Worm (Caenorhabditis elegans) whole organism, young adult: Measurements from ENCODE around the gene elmd-1.

Experiments used
- C17E4.6 ChIP-seq: fragments of 200-800 bp; sonication (Bioruptor generic); IDR thresholded peaks from 2 replicates; pipeline ENCODE4 v1.3.6; 2022; ENCODE audit warnings: missing genetic modification reagents, missing genetic modification characterization, missing compliant biosample characterization
- D2030.7 ChIP-seq: fragments of 200-800 bp; sonication (Bioruptor generic); IDR thresholded peaks from 2 replicates; pipeline ENCODE4 v1.3.6; 2022; ENCODE audit warnings: missing genetic modification reagents, missing genetic modification characterization, missing compliant biosample characterization
- F22D6.2 ChIP-seq: sonication (generic microtip); optimal IDR thresholded peaks from 2 replicates; lab custom pipeline; 2016; ENCODE audit warnings: mild to moderate bottlenecking, missing genetic modification characterization, missing compliant biosample characterization
- F33H1.4 ChIP-seq: fragments of 200-800 bp; sonication (Bioruptor generic); IDR thresholded peaks from 2 replicates; pipeline ENCODE4 v1.3.6; 2022; ENCODE audit warnings: missing genetic modification reagents, missing genetic modification characterization, missing compliant biosample characterization
- F49E8.2 ChIP-seq: sonication (generic microtip); optimal IDR thresholded peaks from 3 replicates; lab custom pipeline; 2017; ENCODE audit warnings: missing genetic modification characterization, mild to moderate bottlenecking, missing compliant biosample characterization, antibody characterized with exemption, moderate library complexity; ENCODE audit not compliant: insufficient read depth
- F52B5.7 ChIP-seq: sonication (generic microtip); optimal IDR thresholded peaks from 2 replicates; lab custom pipeline; 2016; ENCODE audit warnings: mild to moderate bottlenecking, missing genetic modification characterization, missing compliant biosample characterization
- K11D2.4 ChIP-seq: fragments of 200-800 bp; sonication (Bioruptor generic); IDR thresholded peaks from 2 replicates; pipeline ENCODE4 v1.3.6; 2022; ENCODE audit warnings: missing genetic modification reagents, missing genetic modification characterization, missing compliant biosample characterization
- K12H6.12 ChIP-seq: fragments of 200-800 bp; sonication (Bioruptor generic); optimal IDR thresholded peaks from 2 replicates; lab custom pipeline; 2018; ENCODE audit warnings: mild to moderate bottlenecking, missing genetic modification characterization, missing compliant biosample characterization
- Y95B8A.8 ChIP-seq: fragments of 200-800 bp; sonication (Bioruptor generic); IDR thresholded peaks from 2 replicates; pipeline ENCODE4 v1.3.6; 2022; ENCODE audit warnings: missing genetic modification reagents, missing genetic modification characterization, missing compliant biosample characterization
- ama-1 ChIP-seq, 3 experiments: fragments of 150-350 bp in 1 of 3; sonication (generic microtip) in 2 of 3; optimal IDR thresholded peaks; 2 replicates each; lab custom pipeline; 2014 to 2018; ENCODE audit warnings: missing biosample characterization in 2 of 3, missing genetic modification characterization in 2 of 3, missing genetic modification reagents in 2 of 3
- athp-1 ChIP-seq: sonication (generic microtip); optimal IDR thresholded peaks from 2 replicates; lab custom pipeline; 2017; ENCODE audit warnings: mild to moderate bottlenecking, missing genetic modification characterization, missing compliant biosample characterization
- attf-6 ChIP-seq: fragments of 200-800 bp; sonication (Bioruptor generic); IDR thresholded peaks from 2 replicates; pipeline ENCODE4 v1.3.6; 2022; ENCODE audit warnings: missing genetic modification reagents, missing genetic modification characterization, missing compliant biosample characterization
- bed-1 ChIP-seq: fragments of 200-800 bp; sonication (Bioruptor generic); IDR thresholded peaks from 2 replicates; pipeline ENCODE4 v1.3.6; 2022; ENCODE audit warnings: missing genetic modification reagents, missing genetic modification characterization, missing compliant biosample characterization
- bed-2 ChIP-seq: fragments of 200-800 bp; sonication (Bioruptor generic); IDR thresholded peaks from 2 replicates; pipeline ENCODE4 v1.3.6; 2022; ENCODE audit warnings: missing genetic modification reagents, missing genetic modification characterization, missing compliant biosample characterization
- ccch-3 ChIP-seq: fragments of 200-800 bp; sonication (Bioruptor generic); optimal IDR thresholded peaks from 2 replicates; lab custom pipeline; 2018; ENCODE audit warnings: mild to moderate bottlenecking, missing genetic modification characterization, missing compliant biosample characterization
- cebp-1 ChIP-seq, 2 experiments: fragments of 200-800 bp in 1 of 2; sonication (Bioruptor generic) in 1 of 2; sonication (generic microtip) in 1 of 2; IDR thresholded peaks in 1 of 2; optimal IDR thresholded peaks in 1 of 2; 2 replicates each; pipeline versions ENCODE4 v1.3.6 to Lab custom; 2017 to 2022; ENCODE audit warnings: missing compliant biosample characterization in 2 of 2, missing genetic modification characterization in 2 of 2, mild to moderate bottlenecking in 1 of 2, missing genetic modification reagents in 1 of 2, moderate library complexity in 1 of 2
- dox-1 ChIP-seq: fragments of 200-800 bp; sonication (Bioruptor generic); IDR thresholded peaks from 2 replicates; pipeline ENCODE4 v1.3.6; 2022; ENCODE audit warnings: missing genetic modification reagents, missing genetic modification characterization, missing compliant biosample characterization
- efl-1 ChIP-seq: fragments of 150-350 bp; optimal IDR thresholded peaks from 2 replicates; lab custom pipeline; 2014; ENCODE audit warnings: missing biosample characterization, missing genetic modification reagents, missing genetic modification characterization
- egl-18 ChIP-seq: fragments of 200-800 bp; sonication (Bioruptor generic); IDR thresholded peaks from 2 replicates; pipeline ENCODE4 v1.3.6; 2022; ENCODE audit warnings: missing genetic modification reagents, missing genetic modification characterization, missing compliant biosample characterization
- egl-44 ChIP-seq: fragments of 200-800 bp; sonication (Bioruptor generic); IDR thresholded peaks from 2 replicates; pipeline ENCODE4 v1.3.6; 2022; ENCODE audit warnings: missing genetic modification reagents, missing genetic modification characterization, missing compliant biosample characterization
- ekl-4 ChIP-seq: fragments of 200-800 bp; sonication (Bioruptor generic); IDR thresholded peaks from 2 replicates; pipeline ENCODE4 v1.3.6; 2022; ENCODE audit warnings: missing genetic modification reagents, missing genetic modification characterization, missing compliant biosample characterization
- hlh-12 ChIP-seq: sonication (generic microtip); optimal IDR thresholded peaks from 2 replicates; lab custom pipeline; 2016; ENCODE audit warnings: missing genetic modification characterization, missing compliant biosample characterization
- hmg-1.2 ChIP-seq: fragments of 200-800 bp; sonication (Bioruptor generic); IDR thresholded peaks from 2 replicates; pipeline ENCODE4 v1.3.6; 2022; ENCODE audit warnings: missing genetic modification reagents, missing genetic modification characterization, missing compliant biosample characterization
- hrde-1 ChIP-seq: sonication (generic microtip); optimal IDR thresholded peaks from 2 replicates; lab custom pipeline; 2016; ENCODE audit warnings: missing genetic modification characterization, mild to moderate bottlenecking, missing compliant biosample characterization, moderate library complexity, missing genotype, missing genetic modification reagents, borderline replicate concordance
- hsf-1 ChIP-seq: fragments of 200-800 bp; sonication (Bioruptor generic); IDR thresholded peaks from 2 replicates; pipeline ENCODE4 v1.3.6; 2022; ENCODE audit warnings: missing genetic modification reagents, missing genetic modification characterization, missing compliant biosample characterization
- lsl-1 ChIP-seq: fragments of 200-800 bp; sonication (Bioruptor generic); optimal IDR thresholded peaks from 2 replicates; lab custom pipeline; 2018; ENCODE audit warnings: mild to moderate bottlenecking, missing genetic modification characterization, moderate library complexity, missing compliant biosample characterization
- madf-3 ChIP-seq: fragments of 200-800 bp; sonication (Bioruptor generic); IDR thresholded peaks from 2 replicates; pipeline ENCODE4 v1.3.6; 2022; ENCODE audit warnings: missing genetic modification reagents, missing genetic modification characterization, missing compliant biosample characterization
- mel-28 ChIP-seq: sonication (generic microtip); optimal IDR thresholded peaks from 2 replicates; lab custom pipeline; 2016; ENCODE audit warnings: borderline replicate concordance, mild to moderate bottlenecking, missing genetic modification characterization, missing compliant biosample characterization
- nhr-179 ChIP-seq: sonication (generic microtip); optimal IDR thresholded peaks from 2 replicates; lab custom pipeline; 2016; ENCODE audit warnings: mild to moderate bottlenecking, missing genetic modification characterization, missing compliant biosample characterization
- nhr-90 ChIP-seq: sonication (generic microtip); optimal IDR thresholded peaks from 2 replicates; lab custom pipeline; 2016; ENCODE audit warnings: missing genotype, mild to moderate bottlenecking, missing genetic modification characterization, missing compliant biosample characterization
- sdz-38 ChIP-seq: sonication (generic microtip); optimal IDR thresholded peaks from 2 replicates; lab custom pipeline; 2016; ENCODE audit warnings: missing genotype, missing genetic modification characterization, missing compliant biosample characterization
- snpc-1.1 ChIP-seq: sonication (generic microtip); optimal IDR thresholded peaks from 2 replicates; lab custom pipeline; 2017; ENCODE audit warnings: missing genetic modification characterization, mild to moderate bottlenecking, missing compliant biosample characterization, antibody characterized with exemption, moderate library complexity, missing genotype, missing genetic modification reagents; ENCODE audit not compliant: insufficient read depth
- snpc-1.3 ChIP-seq: sonication (generic microtip); optimal IDR thresholded peaks from 2 replicates; lab custom pipeline; 2017; ENCODE audit warnings: missing genetic modification characterization, mild to moderate bottlenecking, missing compliant biosample characterization, antibody characterized with exemption, moderate library complexity, missing genotype, missing genetic modification reagents; ENCODE audit not compliant: insufficient read depth
- snpc-3.4 ChIP-seq: sonication (generic microtip); optimal IDR thresholded peaks from 2 replicates; lab custom pipeline; 2017; ENCODE audit warnings: missing genetic modification characterization, mild to moderate bottlenecking, missing compliant biosample characterization, antibody characterized with exemption, moderate library complexity, missing genotype, missing genetic modification reagents
- sptf-2 ChIP-seq: fragments of 200-800 bp; sonication (Bioruptor generic); optimal IDR thresholded peaks from 2 replicates; lab custom pipeline; 2018; ENCODE audit warnings: mild to moderate bottlenecking, missing genetic modification characterization, missing compliant biosample characterization
- tbx-9 ChIP-seq: sonication (generic microtip); optimal IDR thresholded peaks from 2 replicates; lab custom pipeline; 2016; ENCODE audit warnings: borderline replicate concordance, missing genetic modification characterization, inconsistent platforms, missing compliant biosample characterization
- xnd-1 ChIP-seq: sonication (generic microtip); optimal IDR thresholded peaks from 2 replicates; lab custom pipeline; 2016; ENCODE audit warnings: missing genotype, missing genetic modification reagents, missing genetic modification characterization, missing compliant biosample characterization
- ztf-18 ChIP-seq: sonication (generic microtip); optimal IDR thresholded peaks from 2 replicates; lab custom pipeline; 2016; ENCODE audit warnings: missing genotype, mild to moderate bottlenecking, missing genetic modification characterization, missing compliant biosample characterization
- ztf-25 ChIP-seq: fragments of 200-800 bp; sonication (Bioruptor generic); IDR thresholded peaks from 2 replicates; pipeline ENCODE4 v1.3.6; 2022; ENCODE audit warnings: missing genetic modification reagents, missing genetic modification characterization, missing compliant biosample characterization
- ztf-6 ChIP-seq: fragments of 200-800 bp; sonication (Bioruptor generic); IDR thresholded peaks from 2 replicates; pipeline ENCODE4 v1.3.6; 2022; ENCODE audit warnings: missing genetic modification reagents, missing genetic modification characterization, missing compliant biosample characterization

elmd-1 gene

ce11 chrIII:3400444-3400843 lies 10.7 kb downstream of the elmd-1 start (continued):
- peak; percentile 57 for TF ChIP-seq snpc-1.1
- no peak for TF ChIP-seq dox-1 (GFP tag; lab: Robert Waterston, UW)
- TF ChIP-seq lsl-1: peak; percentile 25
- TF ChIP-seq ztf-6 (GFP tag; lab: Robert Waterston, UW): no peak
- 0 out of 2 replicates have a peak, but pooled peaks have one; percentile 51 for TF ChIP-seq attf-6 (GFP tag; lab: Robert Waterston, UW)
- TF ChIP-seq snpc-1.3 (tag; lab: Kevin White, UChicago): no peak
- no peak for TF ChIP-seq C17E4.6 (GFP tag; lab: Robert Waterston, UW)
- 0 out of 2 replicates have a peak, but pooled peaks have one; percentile 22 for TF ChIP-seq ekl-4 (GFP tag; lab: Robert Waterston, UW)
- no peak for TF ChIP-seq K12H6.12 (tag; lab: Kevin White, UChicago)
- no peak for TF ChIP-seq sptf-2 (GFP tag; lab: Kevin White, UChicago)
- TF ChIP-seq xnd-1: peak; percentile 17
- TF ChIP-seq F52B5.7: no peak
- TF ChIP-seq F49E8.2 (tag; lab: Kevin White, UChicago): peak; percentile 61
- peak; percentile 43 for TF ChIP-seq hrde-1 (tag; lab: Kevin White, UChicago)
- TF ChIP-seq hlh-12 (tag; lab: Kevin White, UChicago): no peak
- peak; percentile 22; the same call in 1 of the 2 replicates for TF ChIP-seq F33H1.4 (GFP tag; lab: Robert Waterston, UW)
- TF ChIP-seq D2030.7 (GFP tag; lab: Robert Waterston, UW): peak; percentile 32
- TF ChIP-seq ztf-25 (GFP tag; lab: Robert Waterston, UW): no peak
- no peak for TF ChIP-seq mel-28 (tag; lab: Kevin White, UChicago)
- no peak for TF ChIP-seq bed-1 (GFP tag; lab: Robert Waterston, UW)
- TF ChIP-seq F22D6.2 (tag; lab: Kevin White, UChicago): no peak
- TF ChIP-seq hsf-1 (GFP tag; lab: Robert Waterston, UW): peak; percentile 60; the same call in 1 of the 2 replicates
- peak; percentile 26 for TF ChIP-seq efl-1 (GFP tag; lab: Kevin White, UChicago)
- TF ChIP-seq cebp-1 (GFP tag; IDR thresholded peaks at IDR 0.05; lab: Robert Waterston, UW): no peak
- TF ChIP-seq cebp-1 (tag; optimal IDR thresholded peaks at IDR 0.05; lab: Kevin White, UChicago): peak; percentile 32
- TF ChIP-seq hmg-1.2 (GFP tag; lab: Robert Waterston, UW): 0 out of 2 replicates have a peak, but pooled peaks have one; percentile 23
- no peak for TF ChIP-seq tbx-9
- TF ChIP-seq athp-1 (tag; lab: Kevin White, UChicago): no peak
- peak; percentile 59 for TF ChIP-seq snpc-3.4 (tag; lab: Kevin White, UChicago)
- TF ChIP-seq sdz-38: no peak
- no peak for TF ChIP-seq bed-2 (GFP tag; lab: Robert Waterston, UW)
- TF ChIP-seq nhr-179 (tag; lab: Kevin White, UChicago): no peak
- 0 out of 2 replicates have a peak, but pooled peaks have one; percentile 7 for TF ChIP-seq madf-3 (GFP tag; lab: Robert Waterston, UW)
- TF ChIP-seq egl-18 (GFP tag; lab: Robert Waterston, UW): no peak
- TF ChIP-seq egl-44 (GFP tag; lab: Robert Waterston, UW): no peak
- no peak for TF ChIP-seq nhr-90 (tag; lab: Kevin White, UChicago)
- no peak for TF ChIP-seq ztf-18 (tag; lab: Kevin White, UChicago)
- no peak for TF ChIP-seq ccch-3 (GFP tag; lab: Kevin White, UChicago)
- TF ChIP-seq ama-1 (optimal IDR thresholded peaks at IDR 0.05; lab: Kevin White, UChicago): no peak
- TF ChIP-seq ama-1 (GFP tag; optimal IDR thresholded peaks at IDR 0.05; lab: Kevin White, UChicago): peak in 1 of 2 experiments; percentile 65
- TF ChIP-seq K11D2.4: no peak
- TF ChIP-seq Y95B8A.8 (GFP tag; lab: Robert Waterston, UW): 0 out of 2 replicates have a peak, but pooled peaks have one; percentile 40
